Fruit fly (Drosophila melanogaster) whole organism, embryonic: ENCODE data around the gene CG10510.

Source experiments
- Adf1 ChIP-seq: fragments of 200-800 bp; sonication (Bioruptor generic); IDR thresholded peaks from 2 replicates; pipeline ENCODE4 v1.3.6; 2022; ENCODE audit warnings: missing biosample characterization, missing genetic modification characterization
- CG10366 ChIP-seq: fragments of 200-800 bp; sonication (Bioruptor generic); IDR thresholded peaks from 2 replicates; pipeline ENCODE4 v1.3.6; 2022; ENCODE audit warnings: missing biosample characterization, missing genetic modification characterization
- CG11696 ChIP-seq: fragments of 200-800 bp; sonication (Bioruptor generic); IDR thresholded peaks from 2 replicates; pipeline ENCODE4 v1.3.6; 2022; ENCODE audit warnings: missing biosample characterization, missing genetic modification characterization
- CG12391 ChIP-seq: fragments of 200-800 bp; sonication (Bioruptor generic); optimal IDR thresholded peaks from 3 replicates; lab custom pipeline; 2018; ENCODE audit warnings: missing biosample characterization, mild to moderate bottlenecking, missing genetic modification characterization, moderate library complexity
- CG16863 ChIP-seq: fragments of 200-800 bp; sonication (Bioruptor generic); optimal IDR thresholded peaks from 3 replicates; lab custom pipeline; 2016; ENCODE audit warnings: missing biosample characterization, missing genetic modification characterization
- CG18262 ChIP-seq: fragments of 200-800 bp; optimal IDR thresholded peaks from 3 replicates; lab custom pipeline; 2019; ENCODE audit warnings: missing biosample characterization, mild to moderate bottlenecking, missing genetic modification characterization, moderate library complexity
- CG2199 ChIP-seq: fragments of 200-800 bp; sonication (Bioruptor generic); IDR thresholded peaks from 3 replicates; pipeline ENCODE4 v1.3.6; 2022; ENCODE audit warnings: missing biosample characterization, missing genetic modification characterization
- CG3163 ChIP-seq: fragments of 200-800 bp; sonication (Bioruptor generic); optimal IDR thresholded peaks from 3 replicates; lab custom pipeline; 2016; ENCODE audit warnings: missing biosample characterization, missing genetic modification characterization
- CG32532 ChIP-seq: fragments of 200-800 bp; sonication (Bioruptor generic); IDR thresholded peaks from 2 replicates; pipeline ENCODE4 v1.3.6; 2022; ENCODE audit warnings: missing biosample characterization, missing genetic modification characterization
- CG33213 ChIP-seq: fragments of 200-800 bp; sonication (Bioruptor generic); optimal IDR thresholded peaks from 3 replicates; lab custom pipeline; 2016; ENCODE audit warnings: missing biosample characterization, missing genetic modification characterization
- CG34376 ChIP-seq: fragments of 200-800 bp; sonication (Bioruptor generic); optimal IDR thresholded peaks from 2 replicates; lab custom pipeline; 2018; ENCODE audit warnings: missing biosample characterization, mild to moderate bottlenecking, missing genetic modification characterization
- CG6791 ChIP-seq: fragments of 200-800 bp; sonication (Bioruptor generic); IDR thresholded peaks from 3 replicates; pipeline ENCODE4 v1.3.6; 2022; ENCODE audit warnings: missing biosample characterization, missing genetic modification characterization; ENCODE audit not compliant: partially characterized antibody
- CG8290 ChIP-seq, 3 experiments: fragments of 200-800 bp; sonication (Bioruptor generic); optimal IDR thresholded peaks; 2 replicates each; lab custom pipeline; 2016 to 2019; ENCODE audit warnings: missing biosample characterization in 3 of 3, missing genetic modification characterization in 3 of 3, mild to moderate bottlenecking in 2 of 3, moderate library complexity in 1 of 3
- Deaf1 ChIP-seq: fragments of 200-800 bp; optimal IDR thresholded peaks from 3 replicates; lab custom pipeline; 2019; ENCODE audit warnings: missing biosample characterization, mild to moderate bottlenecking, missing genetic modification characterization, moderate library complexity
- E2f1 ChIP-seq: fragments of 200-800 bp; sonication (Bioruptor generic); IDR thresholded peaks from 2 replicates; pipeline ENCODE4 v1.3.6; 2022; ENCODE audit warnings: missing biosample characterization, missing genetic modification characterization
- Ets65A ChIP-seq: fragments of 200-800 bp; sonication (Bioruptor generic); peaks from one replicate; lab custom pipeline; 2016; ENCODE audit warnings: missing biosample characterization, missing genetic modification characterization
- Hr51 ChIP-seq, 2 experiments: fragments of 200-800 bp; sonication (Bioruptor generic); optimal IDR thresholded peaks; 2 replicates in 1 of 2; 3 replicates in 1 of 2; lab custom pipeline; 2016 to 2018; ENCODE audit warnings: missing biosample characterization in 2 of 2, missing genetic modification characterization in 2 of 2, mild to moderate bottlenecking in 1 of 2, moderate library complexity in 1 of 2
- NK7.1 ChIP-seq: fragments of 200-800 bp; sonication (Bioruptor generic); optimal IDR thresholded peaks from 3 replicates; lab custom pipeline; 2016; ENCODE audit warnings: missing biosample characterization, missing genetic modification characterization
- NfI ChIP-seq: fragments of 200-800 bp; sonication (Bioruptor generic); optimal IDR thresholded peaks from 3 replicates; lab custom pipeline; 2018; ENCODE audit warnings: missing biosample characterization, mild to moderate bottlenecking, missing genetic modification characterization, moderate library complexity
- Oli ChIP-seq: fragments of 200-800 bp; sonication (Bioruptor generic); optimal IDR thresholded peaks from 2 replicates; lab custom pipeline; 2018; ENCODE audit warnings: missing biosample characterization, mild to moderate bottlenecking, missing genetic modification characterization, moderate library complexity
- Opbp ChIP-seq: fragments of 200-800 bp; sonication (Bioruptor generic); IDR thresholded peaks from 3 replicates; pipeline ENCODE4 v1.3.6; 2022; ENCODE audit warnings: missing biosample characterization, missing genetic modification characterization; ENCODE audit not compliant: partially characterized antibody
- Optix ChIP-seq: fragments of 200-800 bp; sonication (Bioruptor generic); IDR thresholded peaks from 3 replicates; pipeline ENCODE4 v1.3.6; 2022; ENCODE audit warnings: missing biosample characterization, missing genetic modification characterization
- Rx ChIP-seq: fragments of 200-800 bp; sonication (Bioruptor generic); IDR thresholded peaks from 2 replicates; pipeline ENCODE4 v1.3.6; 2022; ENCODE audit warnings: missing biosample characterization, missing genetic modification characterization
- Sox100B ChIP-seq: fragments of 200-800 bp; sonication (Bioruptor generic); optimal IDR thresholded peaks from 3 replicates; lab custom pipeline; 2018; ENCODE audit warnings: missing biosample characterization, mild to moderate bottlenecking, missing genetic modification characterization
- Tbp ChIP-seq: fragments of >200 bp; optimal IDR thresholded peaks from 2 replicates; lab custom pipeline; 2018; ENCODE audit warnings: missing biosample characterization, missing genetic modification characterization
- Vsx1 ChIP-seq: fragments of 200-800 bp; sonication (Bioruptor generic); optimal IDR thresholded peaks from 2 replicates; lab custom pipeline; 2017; ENCODE audit warnings: missing biosample characterization, mild to moderate bottlenecking, missing genetic modification characterization, missing genetic modification reagents
- Xrp1 ChIP-seq: fragments of 200-800 bp; sonication (Bioruptor generic); IDR thresholded peaks from 2 replicates; pipeline ENCODE4 v1.3.6; 2022; ENCODE audit warnings: missing biosample characterization, missing genetic modification characterization
- abd-A ChIP-seq: fragments of 200-800 bp; sonication (Bioruptor generic); optimal IDR thresholded peaks from 3 replicates; lab custom pipeline; 2019; ENCODE audit warnings: missing biosample characterization, mild to moderate bottlenecking, missing genetic modification characterization, moderate library complexity
- bbx ChIP-seq: fragments of 200-800 bp; sonication (Bioruptor generic); IDR thresholded peaks from 2 replicates; pipeline ENCODE4 v1.3.6; 2022; ENCODE audit warnings: missing biosample characterization, missing genetic modification characterization; ENCODE audit not compliant: partially characterized antibody
- cg ChIP-seq: fragments of 200-800 bp; sonication (Bioruptor generic); optimal IDR thresholded peaks from 3 replicates; lab custom pipeline; 2019; ENCODE audit warnings: missing biosample characterization, mild to moderate bottlenecking, missing genetic modification characterization, moderate library complexity
- danr ChIP-seq: fragments of 200-800 bp; sonication (Bioruptor generic); IDR thresholded peaks from 2 replicates; pipeline ENCODE4 v1.3.6; 2022; ENCODE audit warnings: missing biosample characterization, missing genetic modification characterization
- disco-r ChIP-seq: fragments of 200-800 bp; sonication (Bioruptor generic); optimal IDR thresholded peaks from 2 replicates; lab custom pipeline; 2016; ENCODE audit warnings: missing biosample characterization, missing genetic modification characterization
- emc ChIP-seq: fragments of 200-800 bp; sonication (Bioruptor generic); optimal IDR thresholded peaks from 2 replicates; lab custom pipeline; 2016; ENCODE audit warnings: missing biosample characterization, missing genetic modification characterization
- esg ChIP-seq: fragments of 200-800 bp; sonication (Bioruptor generic); conservative IDR thresholded peaks from 2 replicates; pipeline ENCODE4 v1.3.6; 2022; ENCODE audit warnings: missing biosample characterization, missing genetic modification characterization
- grau ChIP-seq: fragments of 200-800 bp; optimal IDR thresholded peaks from 3 replicates; lab custom pipeline; 2019; ENCODE audit warnings: missing biosample characterization, mild to moderate bottlenecking, missing genetic modification characterization, moderate library complexity
- hb ChIP-seq: fragments of 200-800 bp; sonication (Bioruptor generic); IDR thresholded peaks from 3 replicates; pipeline ENCODE4 v1.3.6; 2022; ENCODE audit warnings: missing biosample characterization, missing genetic modification characterization; ENCODE audit not compliant: partially characterized antibody
- jigr1 ChIP-seq: fragments of 200-800 bp; sonication (Bioruptor generic); IDR thresholded peaks from 3 replicates; pipeline ENCODE4 v1.3.6; 2022; ENCODE audit warnings: missing biosample characterization, missing genetic modification characterization
- ken ChIP-seq: fragments of 200-800 bp; sonication (Bioruptor generic); IDR thresholded peaks from 3 replicates; pipeline ENCODE4 v1.3.6; 2022; ENCODE audit warnings: missing biosample characterization, missing genetic modification characterization
- lilli ChIP-seq: fragments of 200-800 bp; sonication (Bioruptor generic); optimal IDR thresholded peaks from 3 replicates; lab custom pipeline; 2016; ENCODE audit warnings: missing biosample characterization, missing genetic modification characterization
- mld ChIP-seq: fragments of 200-800 bp; sonication (Bioruptor generic); IDR thresholded peaks from 3 replicates; pipeline ENCODE4 v1.3.6; 2022; ENCODE audit warnings: missing biosample characterization, missing genetic modification characterization; ENCODE audit not compliant: partially characterized antibody
- nom ChIP-seq: fragments of 200-800 bp; sonication (Bioruptor generic); optimal IDR thresholded peaks from 2 replicates; lab custom pipeline; 2017; ENCODE audit warnings: missing biosample characterization, missing genetic modification characterization, mild to moderate bottlenecking, moderate library complexity, missing genetic modification reagents
- onecut ChIP-seq: fragments of 200-800 bp; sonication (Bioruptor generic); IDR thresholded peaks from 2 replicates; pipeline ENCODE4 v1.3.6; 2022; ENCODE audit warnings: missing biosample characterization, missing genetic modification characterization
- ranshi ChIP-seq: fragments of 200-800 bp; sonication (Bioruptor generic); IDR thresholded peaks from 2 replicates; pipeline ENCODE4 v1.3.6; 2022; ENCODE audit warnings: missing biosample characterization, missing genetic modification characterization
- scrt ChIP-seq: fragments of 200-800 bp; sonication (Bioruptor generic); optimal IDR thresholded peaks from 2 replicates; lab custom pipeline; 2018; ENCODE audit warnings: missing biosample characterization, mild to moderate bottlenecking, missing genetic modification characterization, moderate library complexity
- seq ChIP-seq: fragments of 200-800 bp; sonication (Bioruptor generic); IDR thresholded peaks from 2 replicates; pipeline ENCODE4 v1.3.6; 2022; ENCODE audit warnings: missing biosample characterization, missing genetic modification characterization
- sob ChIP-seq: fragments of 200-800 bp; sonication (Bioruptor generic); IDR thresholded peaks from 2 replicates; pipeline ENCODE4 v1.3.6; 2022; ENCODE audit warnings: missing biosample characterization, missing genetic modification characterization
- ssp ChIP-seq: fragments of 200-800 bp; sonication (Bioruptor generic); IDR thresholded peaks from 2 replicates; pipeline ENCODE4 v1.3.6; 2022; ENCODE audit warnings: missing biosample characterization, missing genetic modification characterization
- tx ChIP-seq: fragments of 200-800 bp; sonication (Bioruptor generic); optimal IDR thresholded peaks from 2 replicates; lab custom pipeline; 2016; ENCODE audit warnings: missing biosample characterization, missing genetic modification characterization

The CG10510 gene

DNA sequence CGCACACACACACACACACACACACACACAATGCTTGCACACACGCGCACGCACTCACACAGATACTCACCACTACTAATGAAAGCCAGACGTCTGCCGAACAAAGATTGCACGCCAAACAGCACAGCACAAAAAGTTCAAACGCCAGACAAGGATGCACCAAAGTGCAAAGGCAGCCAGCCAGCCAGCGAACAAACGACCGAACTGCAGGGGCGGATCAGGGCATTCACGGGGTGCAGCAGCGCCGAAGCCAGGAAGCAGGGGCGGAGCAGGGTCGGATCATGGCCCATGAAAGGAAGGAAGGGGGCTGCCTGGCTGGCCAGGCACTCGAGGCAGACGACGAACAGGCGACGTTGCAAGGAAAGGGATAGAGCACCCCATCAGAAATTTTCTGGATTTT, 42.6 kb upstream of the CG10510 start:
- TF ChIP-seq abd-A (tag; lab: Kevin White, UChicago) (no peak), bbx (peak; percentile 33; the same call in 1 of the 2 replicates), disco-r (GFP tag; lab: Kevin White, UChicago) (no peak), danr (GFP tag; lab: Robert Waterston, UW) (no peak), CG6791 (GFP tag; lab: Robert Waterston, UW) (peak; percentile 38; the same call in 1 of the 3 replicates), mld (GFP tag; lab: Robert Waterston, UW) (0 out of 3 replicates have a peak, but pooled peaks have one; percentile 29), Opbp (GFP tag; lab: Robert Waterston, UW) (peak; percentile 58; the same call in 1 of the 3 replicates), ken (0 out of 3 replicates have a peak, but pooled peaks have one; percentile 15), cg (GFP tag; lab: Kevin White, UChicago) (peak; percentile 43), CG32532 (GFP tag; lab: Robert Waterston, UW) (no peak), Sox100B (GFP tag; lab: Kevin White, UChicago) (no peak), Ets65A (peak; percentile 77), Rx (0 out of 2 replicates have a peak, but pooled peaks have one; percentile 20), CG12391 (no peak)
- TF ChIP-seq, all 482 proteins: peak for 8

dm6 chr3L:21251381-21251780, 41.5 kb upstream of the CG10510 start:
- TF ChIP-seq grau (tag; lab: Kevin White, UChicago) (peak; percentile 6), ssp (GFP tag; lab: Robert Waterston, UW) (0 out of 2 replicates have a peak, but pooled peaks have one; percentile 17), Sox100B (GFP tag; lab: Kevin White, UChicago) (no peak), scrt (GFP tag; lab: Kevin White, UChicago) (peak; percentile 8), sob (GFP tag; lab: Robert Waterston, UW) (0 out of 2 replicates have a peak, but pooled peaks have one; percentile 32), Adf1 (peak; percentile 7; the same call in 1 of the 2 replicates), onecut (GFP tag; lab: Robert Waterston, UW) (0 out of 2 replicates have a peak, but pooled peaks have one; percentile 7), hb (GFP tag; lab: Robert Waterston, UW) (no peak), CG18262 (tag; lab: Kevin White, UChicago) (peak; percentile 12), Optix (GFP tag; lab: Robert Waterston, UW) (peak; percentile 54; the same call in 1 of the 3 replicates), NfI (GFP tag; lab: Kevin White, UChicago) (peak; percentile 1), CG2199 (GFP tag; lab: Robert Waterston, UW) (no peak), Hr51 (GFP tag; optimal IDR thresholded peaks at IDR 0.05; lab: Kevin White, UChicago) (peak in 1 of 2 experiments; percentile 3), CG33213 (GFP tag; lab: Kevin White, UChicago) (no peak), CG11696 (GFP tag; lab: Robert Waterston, UW) (peak; percentile 83), emc (GFP tag; lab: Kevin White, UChicago) (no peak), CG34376 (no peak), ranshi (0 out of 2 replicates have a peak, but pooled peaks have one; percentile 21), NK7.1 (GFP tag; lab: Kevin White, UChicago) (no peak), CG8290 (GFP tag; optimal IDR thresholded peaks at IDR 0.05; lab: Kevin White, UChicago) (no peak), CG8290 (tag; optimal IDR thresholded peaks at IDR 0.05; lab: Kevin White, UChicago) (peak in 1 of 2 experiments; percentile 16), Deaf1 (tag; lab: Kevin White, UChicago) (no peak), CG16863 (GFP tag; lab: Kevin White, UChicago) (peak; percentile 17), lilli (GFP tag; lab: Kevin White, UChicago) (peak; percentile 6), CG10366 (GFP tag; lab: Robert Waterston, UW) (0 out of 2 replicates have a peak, but pooled peaks have one; percentile 18), Tbp (GFP tag; lab: Kevin White, UChicago) (no peak), nom (GFP tag; lab: Kevin White, UChicago) (peak; percentile 56), Xrp1 (peak; percentile 46; the same call in 1 of the 2 replicates), esg (GFP tag; lab: Robert Waterston, UW) (0 out of 2 replicates have a peak, but pooled peaks have one; percentile 29), tx (no peak), CG3163 (no peak), E2f1 (peak; percentile 34; the same call in 1 of the 2 replicates), Oli (tag; lab: Kevin White, UChicago) (peak; percentile 15), seq (GFP tag; lab: Robert Waterston, UW) (peak; percentile 38; the same call in 1 of the 2 replicates), jigr1 (no peak), Vsx1 (GFP tag; lab: Kevin White, UChicago) (no peak)
